Fruit fly (Drosophila melanogaster) whole organism, prepupa: ENCODE data around the gene Pif1B.

ENCODE experiments used
- Blimp-1 ChIP-seq: fragments of 200-800 bp; sonication (Bioruptor generic); optimal IDR thresholded peaks from 3 replicates; lab custom pipeline; 2017; ENCODE audit warnings: missing biosample characterization, missing genetic modification characterization, mild to moderate bottlenecking, moderate library complexity, missing genetic modification reagents
- Hr4 ChIP-seq: fragments of 200-800 bp; sonication (Bioruptor generic); optimal IDR thresholded peaks from 3 replicates; lab custom pipeline; 2016; ENCODE audit warnings: missing biosample characterization, missing genetic modification characterization

- no peak for TF ChIP-seq Hr4
- no peak for TF ChIP-seq Blimp-1
These were observed 1.1 kb downstream of the Pif1B start for dm6 chr3R:8799866-8800265.
